Fruit fly (Drosophila melanogaster) whole organism: ENCODE results near the gene CG4596.

Experiments
- CG8478 ChIP-seq: fragments of >200 bp; optimal IDR thresholded peaks from 2 replicates; lab custom pipeline; 2018; ENCODE audit warnings: inconsistent platforms
- Dll ChIP-seq: fragments of >200 bp; optimal IDR thresholded peaks from 2 replicates; lab custom pipeline; 2017
- psq ChIP-seq: fragments of >200 bp; optimal IDR thresholded peaks from 2 replicates; lab custom pipeline; 2017
- usp ChIP-seq: fragments of >200 bp; optimal IDR thresholded peaks from 2 replicates; lab custom pipeline; 2017; ENCODE audit warnings: missing biosample characterization, missing genetic modification characterization, mixed read lengths

dm6 chr3R:10829746-10830145 is 43.1 kb upstream of the CG4596 start:
- no peak for TF ChIP-seq usp
- TF ChIP-seq Dll = no peak
- TF ChIP-seq CG8478 (lab: Kevin White, UChicago) = no peak
- TF ChIP-seq psq = no peak
